Fruit fly (Drosophila melanogaster): ENCODE results near the gene CG14406.

dm6 chrX:14892303-14892702 lies 18.3 kb downstream of the CG14406 start:
- TF ChIP-seq psq (optimal IDR thresholded peaks at IDR 0.05): no peak
- TF ChIP-seq EcR (GFP tag; optimal IDR thresholded peaks at IDR 0.05): no peak
- TF ChIP-seq CG8478 (optimal IDR thresholded peaks at IDR 0.05): no peak
- TF ChIP-seq Dll (optimal IDR thresholded peaks at IDR 0.05): no peak

All from whole organism.